Worm (Caenorhabditis elegans): ENCODE results near the gene aqp-10.

- no peak for TF ChIP-seq mdl-1 (tag; optimal IDR thresholded peaks at IDR 0.05)
- no peak for TF ChIP-seq nhr-43 (tag; optimal IDR thresholded peaks at IDR 0.05; ENCODE audit: poor library complexity, severe bottlenecking)
- TF ChIP-seq hmg-11 (tag; optimal IDR thresholded peaks at IDR 0.05) = no peak
- TF ChIP-seq fkh-10 (GFP tag; optimal IDR thresholded peaks at IDR 0.05) = no peak
- TF ChIP-seq nhr-12 (tag; optimal IDR thresholded peaks at IDR 0.05) = no peak
- peak; percentile 89 for TF ChIP-seq pqm-1 (tag; optimal IDR thresholded peaks at IDR 0.05)
- TF ChIP-seq tbx-2 (tag; optimal IDR thresholded peaks at IDR 0.05) = no peak
- no peak for TF ChIP-seq ama-1 (optimal IDR thresholded peaks at IDR 0.05)
- no peak for TF ChIP-seq R02D3.7 (tag; optimal IDR thresholded peaks at IDR 0.05)
Measured at ce11 chrII:9807519-9807972, 37.9 kb upstream of the aqp-10 start, which contains the start of gene cyp-13A8.

Measured in whole organism, L3 larva.